Worm (Caenorhabditis elegans) whole organism, young adult: ENCODE data around the gene F34H10.5.

Experiments used
- B0019.2 ChIP-seq: fragments of 200-800 bp; sonication (Bioruptor generic); conservative IDR thresholded peaks from 2 replicates; pipeline ENCODE4 v1.3.6; 2022; ENCODE audit warnings: missing genetic modification reagents, missing genetic modification characterization, missing compliant biosample characterization
- B0035.1 ChIP-seq: sonication (generic microtip); optimal IDR thresholded peaks from 2 replicates; lab custom pipeline; 2016; ENCODE audit warnings: missing genetic modification characterization, mild to moderate bottlenecking, missing compliant biosample characterization, missing genotype, missing genetic modification reagents
- C17E4.6 ChIP-seq: fragments of 200-800 bp; sonication (Bioruptor generic); IDR thresholded peaks from 2 replicates; pipeline ENCODE4 v1.3.6; 2022; ENCODE audit warnings: missing genetic modification reagents, missing genetic modification characterization, missing compliant biosample characterization
- D2030.7 ChIP-seq: fragments of 200-800 bp; sonication (Bioruptor generic); IDR thresholded peaks from 2 replicates; pipeline ENCODE4 v1.3.6; 2022; ENCODE audit warnings: missing genetic modification reagents, missing genetic modification characterization, missing compliant biosample characterization
- F52B5.7 ChIP-seq: sonication (generic microtip); optimal IDR thresholded peaks from 2 replicates; lab custom pipeline; 2016; ENCODE audit warnings: mild to moderate bottlenecking, missing genetic modification characterization, missing compliant biosample characterization
- F57A8.1 ChIP-seq: fragments of 200-800 bp; sonication (Bioruptor generic); optimal IDR thresholded peaks from 2 replicates; lab custom pipeline; 2018; ENCODE audit warnings: mild to moderate bottlenecking, missing genetic modification characterization, moderate library complexity, missing compliant biosample characterization
- Y53F4B.3 ChIP-seq: fragments of 200-800 bp; sonication (Bioruptor generic); IDR thresholded peaks from 2 replicates; pipeline ENCODE4 v1.3.6; 2022; ENCODE audit warnings: missing genetic modification reagents, missing genetic modification characterization, missing compliant biosample characterization
- Y67H2A.10 ChIP-seq: fragments of 200-800 bp; sonication (Bioruptor generic); conservative IDR thresholded peaks from 2 replicates; pipeline ENCODE4 v1.3.6; 2022; ENCODE audit warnings: missing genetic modification reagents, missing genetic modification characterization, missing compliant biosample characterization
- Y95B8A.8 ChIP-seq: fragments of 200-800 bp; sonication (Bioruptor generic); IDR thresholded peaks from 2 replicates; pipeline ENCODE4 v1.3.6; 2022; ENCODE audit warnings: missing genetic modification reagents, missing genetic modification characterization, missing compliant biosample characterization
- akir-1 ChIP-seq: fragments of 200-800 bp; sonication (Bioruptor generic); optimal IDR thresholded peaks from 2 replicates; lab custom pipeline; 2018; ENCODE audit warnings: mild to moderate bottlenecking, missing genetic modification characterization, moderate library complexity, missing compliant biosample characterization
- aptf-3 ChIP-seq: fragments of 200-800 bp; sonication (Bioruptor generic); IDR thresholded peaks from 2 replicates; pipeline ENCODE4 v1.3.6; 2022; ENCODE audit warnings: missing genetic modification characterization, missing compliant biosample characterization
- attf-3 ChIP-seq: fragments of 200-800 bp; sonication (Bioruptor generic); conservative IDR thresholded peaks from 2 replicates; pipeline ENCODE4 v1.3.6; 2022; ENCODE audit warnings: missing genetic modification reagents, missing genetic modification characterization, missing compliant biosample characterization
- ccch-3 ChIP-seq: fragments of 200-800 bp; sonication (Bioruptor generic); optimal IDR thresholded peaks from 2 replicates; lab custom pipeline; 2018; ENCODE audit warnings: mild to moderate bottlenecking, missing genetic modification characterization, missing compliant biosample characterization
- cebp-1 ChIP-seq, 2 experiments: fragments of 200-800 bp in 1 of 2; sonication (Bioruptor generic) in 1 of 2; sonication (generic microtip) in 1 of 2; IDR thresholded peaks in 1 of 2; optimal IDR thresholded peaks in 1 of 2; 2 replicates each; pipeline versions ENCODE4 v1.3.6 to Lab custom; 2017 to 2022; ENCODE audit warnings: missing compliant biosample characterization in 2 of 2, missing genetic modification characterization in 2 of 2, mild to moderate bottlenecking in 1 of 2, missing genetic modification reagents in 1 of 2, moderate library complexity in 1 of 2
- ceh-27 ChIP-seq: fragments of 200-800 bp; sonication (Bioruptor generic); optimal IDR thresholded peaks from 2 replicates; lab custom pipeline; 2018; ENCODE audit warnings: mild to moderate bottlenecking, missing genetic modification characterization, moderate library complexity, missing compliant biosample characterization
- ceh-58 ChIP-seq: fragments of 200-800 bp; sonication (Bioruptor generic); IDR thresholded peaks from 2 replicates; pipeline ENCODE4 v1.3.6; 2022; ENCODE audit warnings: missing genetic modification characterization, missing compliant biosample characterization
- chd-7 ChIP-seq: sonication (generic microtip); optimal IDR thresholded peaks from 2 replicates; lab custom pipeline; 2016; ENCODE audit warnings: mild to moderate bottlenecking, missing genetic modification characterization, moderate library complexity, missing compliant biosample characterization
- dox-1 ChIP-seq: fragments of 200-800 bp; sonication (Bioruptor generic); IDR thresholded peaks from 2 replicates; pipeline ENCODE4 v1.3.6; 2022; ENCODE audit warnings: missing genetic modification reagents, missing genetic modification characterization, missing compliant biosample characterization
- egrh-3 ChIP-seq: fragments of 200-800 bp; sonication (Bioruptor generic); IDR thresholded peaks from 2 replicates; pipeline ENCODE4 v1.3.6; 2022; ENCODE audit warnings: missing genetic modification reagents, missing genetic modification characterization, missing compliant biosample characterization
- ekl-4 ChIP-seq: fragments of 200-800 bp; sonication (Bioruptor generic); IDR thresholded peaks from 2 replicates; pipeline ENCODE4 v1.3.6; 2022; ENCODE audit warnings: missing genetic modification reagents, missing genetic modification characterization, missing compliant biosample characterization
- ets-4 ChIP-seq: fragments of 200-800 bp; sonication (Bioruptor generic); optimal IDR thresholded peaks from 2 replicates; lab custom pipeline; 2018; ENCODE audit warnings: mild to moderate bottlenecking, missing genetic modification characterization, missing compliant biosample characterization
- fkh-3 ChIP-seq: sonication (generic microtip); optimal IDR thresholded peaks from 2 replicates; lab custom pipeline; 2016; ENCODE audit warnings: mild to moderate bottlenecking, missing genetic modification characterization, missing compliant biosample characterization
- hmg-20 ChIP-seq: fragments of 200-800 bp; sonication (Bioruptor generic); IDR thresholded peaks from 2 replicates; pipeline ENCODE4 v1.3.6; 2022; ENCODE audit warnings: missing genetic modification reagents, missing genetic modification characterization, missing compliant biosample characterization
- lag-1 ChIP-seq: fragments of 200-800 bp; sonication (Bioruptor generic); IDR thresholded peaks from 2 replicates; pipeline ENCODE4 v1.3.6; 2022; ENCODE audit warnings: missing genetic modification reagents, missing genetic modification characterization, missing compliant biosample characterization
- let-607 ChIP-seq, 2 experiments: fragments of 200-800 bp in 1 of 2; sonication (Bioruptor generic) in 1 of 2; sonication (generic microtip) in 1 of 2; optimal IDR thresholded peaks; 2 replicates each; lab custom pipeline; 2016 to 2018; ENCODE audit warnings: mild to moderate bottlenecking in 2 of 2, missing compliant biosample characterization in 2 of 2, missing genetic modification characterization in 2 of 2, moderate library complexity in 2 of 2, missing genotype in 1 of 2
- madf-8 ChIP-seq: fragments of 200-800 bp; sonication (Bioruptor generic); conservative IDR thresholded peaks from 2 replicates; pipeline ENCODE4 v1.3.6; 2022; ENCODE audit warnings: missing genetic modification reagents, missing genetic modification characterization, missing compliant biosample characterization
- mel-28 ChIP-seq: sonication (generic microtip); optimal IDR thresholded peaks from 2 replicates; lab custom pipeline; 2016; ENCODE audit warnings: borderline replicate concordance, mild to moderate bottlenecking, missing genetic modification characterization, missing compliant biosample characterization
- mes-4 ChIP-seq: sonication (generic microtip); optimal IDR thresholded peaks from 2 replicates; lab custom pipeline; 2016; ENCODE audit warnings: missing genotype, missing genetic modification characterization, missing compliant biosample characterization
- mxl-1 ChIP-seq: sonication (generic microtip); optimal IDR thresholded peaks from 2 replicates; lab custom pipeline; 2016; ENCODE audit warnings: missing genetic modification characterization, missing compliant biosample characterization
- nfyb-1 ChIP-seq: fragments of 200-800 bp; sonication (Bioruptor generic); IDR thresholded peaks from 2 replicates; pipeline ENCODE4 v1.3.6; 2022; ENCODE audit warnings: missing genetic modification reagents, missing genetic modification characterization, missing compliant biosample characterization
- nhr-120 ChIP-seq: fragments of 200-800 bp; sonication (Bioruptor generic); IDR thresholded peaks from 2 replicates; pipeline ENCODE4 v1.3.6; 2022; ENCODE audit warnings: missing genetic modification characterization, missing compliant biosample characterization
- pbrm-1 ChIP-seq: fragments of 200-800 bp; sonication (Bioruptor generic); IDR thresholded peaks from 2 replicates; pipeline ENCODE4 v1.3.6; 2022; ENCODE audit warnings: missing genetic modification reagents, missing genetic modification characterization, missing compliant biosample characterization
- pha-4 ChIP-seq: fragments of 150-350 bp; sonication (generic microtip); optimal IDR thresholded peaks from 2 replicates; lab custom pipeline; 2014; ENCODE audit warnings: missing biosample characterization, missing genetic modification reagents, missing genetic modification characterization
- rec-8 ChIP-seq, 2 experiments: sonication (generic microtip); optimal IDR thresholded peaks; 2 replicates each; lab custom pipeline; 2016; ENCODE audit warnings: mild to moderate bottlenecking in 2 of 2, missing genetic modification characterization in 2 of 2, missing genetic modification reagents in 2 of 2, missing genotype in 2 of 2, missing biosample characterization in 1 of 2, missing compliant biosample characterization in 1 of 2, moderate library complexity in 1 of 2
- rpc-1 ChIP-seq, 2 experiments: fragments of 150-350 bp in 1 of 2; sonication (generic microtip) in 1 of 2; optimal IDR thresholded peaks; 2 replicates each; lab custom pipeline; 2014 to 2018; ENCODE audit warnings: missing biosample characterization in 1 of 2, missing genetic modification characterization in 1 of 2, missing genetic modification reagents in 1 of 2, missing genotype in 1 of 2
- snpc-1.1 ChIP-seq: sonication (generic microtip); optimal IDR thresholded peaks from 2 replicates; lab custom pipeline; 2017; ENCODE audit warnings: missing genetic modification characterization, mild to moderate bottlenecking, missing compliant biosample characterization, antibody characterized with exemption, moderate library complexity, missing genotype, missing genetic modification reagents; ENCODE audit not compliant: insufficient read depth
- snpc-3.4 ChIP-seq: sonication (generic microtip); optimal IDR thresholded peaks from 2 replicates; lab custom pipeline; 2017; ENCODE audit warnings: missing genetic modification characterization, mild to moderate bottlenecking, missing compliant biosample characterization, antibody characterized with exemption, moderate library complexity, missing genotype, missing genetic modification reagents
- somi-1 ChIP-seq: fragments of 200-800 bp; sonication (Bioruptor generic); optimal IDR thresholded peaks from 2 replicates; lab custom pipeline; 2018; ENCODE audit warnings: mild to moderate bottlenecking, missing genetic modification characterization, missing compliant biosample characterization
- zfh-2 ChIP-seq: fragments of 200-800 bp; sonication (Bioruptor generic); conservative IDR thresholded peaks from 2 replicates; pipeline ENCODE4 v1.3.6; 2022; ENCODE audit warnings: missing genetic modification reagents, missing genetic modification characterization, missing compliant biosample characterization
- ztf-22 ChIP-seq: fragments of 200-800 bp; sonication (Bioruptor generic); optimal IDR thresholded peaks from 2 replicates; lab custom pipeline; 2018; ENCODE audit warnings: mild to moderate bottlenecking, missing genetic modification characterization, moderate library complexity, missing compliant biosample characterization
- ztf-25 ChIP-seq: fragments of 200-800 bp; sonication (Bioruptor generic); IDR thresholded peaks from 2 replicates; pipeline ENCODE4 v1.3.6; 2022; ENCODE audit warnings: missing genetic modification reagents, missing genetic modification characterization, missing compliant biosample characterization
- ztf-3 ChIP-seq: fragments of 200-800 bp; sonication (Bioruptor generic); optimal IDR thresholded peaks from 2 replicates; lab custom pipeline; 2018; ENCODE audit warnings: mild to moderate bottlenecking, missing genetic modification characterization, missing compliant biosample characterization

The F34H10.5 gene

DNA sequence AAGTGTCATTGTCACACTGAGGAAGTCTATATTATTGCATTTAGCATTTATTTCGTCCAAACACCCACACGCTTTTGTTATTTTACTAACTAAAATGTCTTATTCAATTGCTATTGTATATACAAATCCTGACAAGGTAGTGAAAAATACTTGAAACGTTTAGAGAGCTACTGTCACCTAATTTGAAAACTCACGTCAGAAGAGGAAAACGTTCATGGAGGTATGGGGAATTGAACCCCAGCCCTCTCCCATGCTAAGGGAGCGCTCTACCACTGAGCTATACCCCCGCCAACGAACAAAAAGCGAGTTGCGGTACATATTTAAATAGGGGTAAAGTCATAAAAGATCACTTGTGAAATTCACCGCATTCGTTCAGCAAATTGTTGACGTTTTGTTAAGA is 12.9 kb upstream of the F34H10.5 start (continued):
- no peak for TF ChIP-seq Y67H2A.10
- no peak for TF ChIP-seq F52B5.7
- peak; percentile 24 for TF ChIP-seq B0035.1 (tag; lab: Kevin White, UChicago)
- TF ChIP-seq chd-7 (tag; lab: Kevin White, UChicago) = no peak
- no peak; the same call in 1 of the 2 replicates for TF ChIP-seq B0019.2
- 0 out of 2 replicates have a peak, but pooled peaks have one; percentile 48 for TF ChIP-seq aptf-3
- TF ChIP-seq zfh-2 (GFP tag; lab: Robert Waterston, UW) = no peak
- no peak for TF ChIP-seq mel-28 (tag; lab: Kevin White, UChicago)
- peak; percentile 71 to 87 for TF ChIP-seq rec-8 (tag; optimal IDR thresholded peaks at IDR 0.05; lab: Kevin White, UChicago)
- no peak for TF ChIP-seq nhr-120 (GFP tag; lab: Robert Waterston, UW)
- peak; percentile 17 for TF ChIP-seq akir-1 (GFP tag; lab: Kevin White, UChicago)
- TF ChIP-seq hmg-20 (GFP tag; lab: Robert Waterston, UW) = no peak
- TF ChIP-seq ceh-27 (GFP tag; lab: Kevin White, UChicago) = peak; percentile 17
- TF ChIP-seq ekl-4 (GFP tag; lab: Robert Waterston, UW) = 0 out of 2 replicates have a peak, but pooled peaks have one; percentile 40
- TF ChIP-seq pha-4 (tag; lab: Kevin White, UChicago) = no peak
- peak; percentile 64; the same call in 1 of the 2 replicates for TF ChIP-seq ztf-25 (GFP tag; lab: Robert Waterston, UW)
- TF ChIP-seq snpc-3.4 (tag; lab: Kevin White, UChicago) = peak; percentile 83
- TF ChIP-seq pbrm-1 = peak; percentile 72
- TF ChIP-seq ceh-58 (GFP tag; lab: Robert Waterston, UW) = no peak
- TF ChIP-seq ztf-3 (GFP tag; lab: Kevin White, UChicago) = peak; percentile 6
- TF ChIP-seq mes-4 = no peak
- TF ChIP-seq attf-3 (GFP tag; lab: Robert Waterston, UW) = no peak
- no peak for TF ChIP-seq Y95B8A.8
- TF ChIP-seq cebp-1 (GFP tag; IDR thresholded peaks at IDR 0.05; lab: Robert Waterston, UW) = 0 out of 2 replicates have a peak, but pooled peaks have one; percentile 26
- no peak for TF ChIP-seq cebp-1 (tag; optimal IDR thresholded peaks at IDR 0.05; lab: Kevin White, UChicago)
- peak in 1 of 2 experiments; percentile 34 for TF ChIP-seq let-607 (tag; optimal IDR thresholded peaks at IDR 0.05; lab: Kevin White, UChicago)
- no peak for TF ChIP-seq ztf-22 (GFP tag; lab: Kevin White, UChicago)
- peak; percentile 95 for TF ChIP-seq rpc-1 (optimal IDR thresholded peaks at IDR 0.05; lab: Kevin White, UChicago)
- TF ChIP-seq rpc-1 (tag; optimal IDR thresholded peaks at IDR 0.05; lab: Kevin White, UChicago) = peak; percentile 98
- no peak for TF ChIP-seq lag-1 (GFP tag; lab: Robert Waterston, UW)
- peak; percentile 43 for TF ChIP-seq ets-4
- peak; percentile 78; the same call in 1 of the 2 replicates for TF ChIP-seq dox-1 (GFP tag; lab: Robert Waterston, UW)
- TF ChIP-seq egrh-3 = peak; percentile 27; the same call in 1 of the 2 replicates
- TF ChIP-seq Y53F4B.3 (GFP tag; lab: Robert Waterston, UW) = no peak
- TF ChIP-seq snpc-1.1 = no peak
- TF ChIP-seq ccch-3 = no peak
- peak; percentile 68 for TF ChIP-seq fkh-3 (tag; lab: Kevin White, UChicago)
- TF ChIP-seq mxl-1 = peak; percentile 83
- TF ChIP-seq somi-1 (GFP tag; lab: Kevin White, UChicago) = peak; percentile 53
- no peak; the same call in none of the 2 replicates for TF ChIP-seq nfyb-1 (GFP tag; lab: Robert Waterston, UW)
- TF ChIP-seq F57A8.1 (GFP tag; lab: Kevin White, UChicago) = no peak
- TF ChIP-seq D2030.7 (GFP tag; lab: Robert Waterston, UW) = peak; percentile 70
- no peak for TF ChIP-seq madf-8 (GFP tag; lab: Robert Waterston, UW)
- TF ChIP-seq C17E4.6 (GFP tag; lab: Robert Waterston, UW) = no peak
